Fruit fly (Drosophila melanogaster) whole organism, embryonic: ENCODE measurements around the gene Kr-h1.
A peak's percentile ranks its signal among the peaks of the same experiment; 100 is the strongest.

Experiments used
- ATbp ChIP-seq: fragments of 200-800 bp; sonication (Bioruptor generic); optimal IDR thresholded peaks from 2 replicates; lab custom pipeline; 2017; ENCODE audit warnings: missing biosample characterization, mild to moderate bottlenecking, missing genetic modification characterization, missing genetic modification reagents
- B-H1 ChIP-seq: fragments of 200-800 bp; sonication (Bioruptor generic); IDR thresholded peaks from 3 replicates; pipeline ENCODE4 v1.3.6; 2022; ENCODE audit warnings: missing biosample characterization, missing genetic modification characterization
- B-H2 ChIP-seq: fragments of 200-800 bp; sonication (Bioruptor generic); optimal IDR thresholded peaks from 2 replicates; lab custom pipeline; 2018; ENCODE audit warnings: missing biosample characterization, mild to moderate bottlenecking, missing genetic modification characterization
- BEAF-32 ChIP-seq: fragments of 200-800 bp; sonication (Bioruptor generic); optimal IDR thresholded peaks from 3 replicates; lab custom pipeline; 2017; ENCODE audit warnings: missing biosample characterization, missing genetic modification characterization, mild to moderate bottlenecking, moderate library complexity, missing genetic modification reagents
- Bteb2 ChIP-seq: fragments of 200-800 bp; sonication (Bioruptor generic); optimal IDR thresholded peaks from 2 replicates; lab custom pipeline; 2016; ENCODE audit warnings: missing biosample characterization, missing genetic modification characterization
- CG14710 ChIP-seq: fragments of 200-800 bp; sonication (Bioruptor generic); optimal IDR thresholded peaks from 3 replicates; lab custom pipeline; 2019; ENCODE audit warnings: missing biosample characterization, mild to moderate bottlenecking, missing genetic modification characterization, moderate library complexity
- CG15073 ChIP-seq: fragments of 200-800 bp; sonication (Bioruptor generic); optimal IDR thresholded peaks from 2 replicates; lab custom pipeline; 2016; ENCODE audit warnings: missing biosample characterization, missing genetic modification characterization
- CG1647 ChIP-seq: fragments of 200-800 bp; sonication (Bioruptor generic); optimal IDR thresholded peaks from 3 replicates; lab custom pipeline; 2016; ENCODE audit warnings: missing biosample characterization, missing genetic modification characterization
- CG17186 ChIP-seq: fragments of 200-800 bp; sonication (Bioruptor generic); optimal IDR thresholded peaks from 3 replicates; lab custom pipeline; 2017; ENCODE audit warnings: missing biosample characterization, missing genetic modification reagents, missing genetic modification characterization
- CG2129 ChIP-seq: fragments of 200-800 bp; sonication (Bioruptor generic); IDR thresholded peaks from 2 replicates; pipeline ENCODE4 v1.3.6; 2022; ENCODE audit warnings: missing biosample characterization, missing genetic modification characterization; ENCODE audit not compliant: partially characterized antibody
- CG2712 ChIP-seq: fragments of 200-800 bp; optimal IDR thresholded peaks from 3 replicates; lab custom pipeline; 2019; ENCODE audit warnings: missing biosample characterization, mild to moderate bottlenecking, missing genetic modification characterization, moderate library complexity
- CG32532 ChIP-seq: fragments of 200-800 bp; sonication (Bioruptor generic); IDR thresholded peaks from 2 replicates; pipeline ENCODE4 v1.3.6; 2022; ENCODE audit warnings: missing biosample characterization, missing genetic modification characterization
- CG34376 ChIP-seq: fragments of 200-800 bp; sonication (Bioruptor generic); optimal IDR thresholded peaks from 2 replicates; lab custom pipeline; 2018; ENCODE audit warnings: missing biosample characterization, mild to moderate bottlenecking, missing genetic modification characterization
- CG7372 ChIP-seq: fragments of 200-800 bp; sonication (Bioruptor generic); IDR thresholded peaks from 2 replicates; pipeline ENCODE4 v1.3.6; 2022; ENCODE audit warnings: missing biosample characterization, missing genetic modification characterization
- CG7786 ChIP-seq: fragments of 200-800 bp; sonication (Bioruptor generic); optimal IDR thresholded peaks from 2 replicates; lab custom pipeline; 2016; ENCODE audit warnings: missing biosample characterization, missing genetic modification characterization
- CG7839 ChIP-seq: fragments of 200-800 bp; sonication (Bioruptor generic); optimal IDR thresholded peaks from 3 replicates; lab custom pipeline; 2018; ENCODE audit warnings: missing biosample characterization, mild to moderate bottlenecking, missing genetic modification characterization, moderate library complexity
- CG9817 ChIP-seq: fragments of 200-800 bp; sonication (Bioruptor generic); optimal IDR thresholded peaks from 2 replicates; lab custom pipeline; 2018; ENCODE audit warnings: missing biosample characterization, mild to moderate bottlenecking, missing genetic modification characterization, moderate library complexity
- Camta ChIP-seq: fragments of 200-800 bp; sonication (Bioruptor generic); optimal IDR thresholded peaks from 2 replicates; lab custom pipeline; 2016; ENCODE audit warnings: missing biosample characterization, missing genetic modification characterization
- Dek ChIP-seq: fragments of 200-800 bp; sonication (Bioruptor generic); optimal IDR thresholded peaks from 3 replicates; lab custom pipeline; 2019; ENCODE audit warnings: missing biosample characterization, mild to moderate bottlenecking, missing genetic modification characterization, moderate library complexity
- Dp ChIP-seq: fragments of 200-800 bp; sonication (Bioruptor generic); optimal IDR thresholded peaks from 2 replicates; lab custom pipeline; 2018; ENCODE audit warnings: missing biosample characterization, mild to moderate bottlenecking, missing genetic modification characterization, moderate library complexity
- E2f2 ChIP-seq: fragments of 200-800 bp; sonication (Bioruptor generic); IDR thresholded peaks from 2 replicates; pipeline ENCODE4 v1.3.6; 2022; ENCODE audit warnings: missing biosample characterization, missing genetic modification characterization
- Eip74EF ChIP-seq, 2 experiments: fragments of 200-800 bp in 1 of 2; fragments of >200 bp in 1 of 2; sonication (Bioruptor generic) in 1 of 2; optimal IDR thresholded peaks; 2 replicates each; lab custom pipeline; 2017 to 2019; ENCODE audit warnings: missing biosample characterization in 2 of 2, missing genetic modification characterization in 2 of 2, mild to moderate bottlenecking in 1 of 2, moderate library complexity in 1 of 2
- Ets65A ChIP-seq: fragments of 200-800 bp; sonication (Bioruptor generic); peaks from one replicate; lab custom pipeline; 2016; ENCODE audit warnings: missing biosample characterization, missing genetic modification characterization
- Hand ChIP-seq: fragments of 200-800 bp; sonication (Bioruptor generic); optimal IDR thresholded peaks from 2 replicates; lab custom pipeline; 2017; ENCODE audit warnings: mild to moderate bottlenecking, missing biosample characterization, missing genetic modification reagents, missing genetic modification characterization
- HmgD ChIP-seq: fragments of 200-800 bp; sonication (Bioruptor generic); optimal IDR thresholded peaks from 3 replicates; lab custom pipeline; 2016; ENCODE audit warnings: missing biosample characterization, missing genetic modification characterization
- MESR4 ChIP-seq: fragments of 200-800 bp; sonication (Bioruptor generic); optimal IDR thresholded peaks from 2 replicates; lab custom pipeline; 2018; ENCODE audit warnings: missing biosample characterization, mild to moderate bottlenecking, missing genetic modification characterization, moderate library complexity
- Pdp1 ChIP-seq, 2 experiments: fragments of 200-800 bp; sonication (Bioruptor generic); optimal IDR thresholded peaks; 3 replicates each; lab custom pipeline; 2016; ENCODE audit warnings: missing biosample characterization in 2 of 2, missing genetic modification characterization in 2 of 2, mild to moderate bottlenecking in 1 of 2, moderate library complexity in 1 of 2
- Taf1 ChIP-seq: fragments of 200-800 bp; sonication (Bioruptor generic); IDR thresholded peaks from 2 replicates; pipeline ENCODE4 v1.3.6; 2022; ENCODE audit warnings: missing biosample characterization, missing genetic modification characterization
- ash1 ChIP-seq: fragments of 200-800 bp; sonication (Bioruptor generic); optimal IDR thresholded peaks from 2 replicates; lab custom pipeline; 2018; ENCODE audit warnings: missing biosample characterization, mild to moderate bottlenecking, missing genetic modification characterization
- bigmax ChIP-seq: fragments of 200-800 bp; sonication (Bioruptor generic); optimal IDR thresholded peaks from 2 replicates; lab custom pipeline; 2018; ENCODE audit warnings: missing biosample characterization, mild to moderate bottlenecking, missing genetic modification characterization
- cg ChIP-seq: fragments of 200-800 bp; sonication (Bioruptor generic); optimal IDR thresholded peaks from 3 replicates; lab custom pipeline; 2019; ENCODE audit warnings: missing biosample characterization, mild to moderate bottlenecking, missing genetic modification characterization, moderate library complexity
- ci ChIP-seq: fragments of 200-800 bp; sonication (Bioruptor generic); IDR thresholded peaks from 3 replicates; pipeline ENCODE4 v1.3.6; 2022; ENCODE audit warnings: missing biosample characterization, missing genetic modification characterization
- dmrt99B ChIP-seq: fragments of 200-800 bp; sonication (Bioruptor generic); optimal IDR thresholded peaks from 2 replicates; lab custom pipeline; 2018; ENCODE audit warnings: missing biosample characterization, mild to moderate bottlenecking, missing genetic modification characterization, moderate library complexity
- dpn ChIP-seq, 2 experiments: fragments of 200-800 bp; sonication (Bioruptor generic); optimal IDR thresholded peaks; 3 replicates each; lab custom pipeline; 2016; ENCODE audit warnings: missing biosample characterization in 2 of 2, missing genetic modification characterization in 2 of 2
- ewg ChIP-seq: fragments of 200-800 bp; sonication (Bioruptor generic); optimal IDR thresholded peaks from 3 replicates; lab custom pipeline; 2017; ENCODE audit warnings: mild to moderate bottlenecking, missing biosample characterization, missing genetic modification reagents, missing genetic modification characterization
- fd64A ChIP-seq: fragments of 200-800 bp; sonication (Bioruptor generic); optimal IDR thresholded peaks from 3 replicates; lab custom pipeline; 2018; ENCODE audit warnings: missing biosample characterization, mild to moderate bottlenecking, missing genetic modification characterization
- kah ChIP-seq: fragments of 200-800 bp; sonication (Bioruptor generic); optimal IDR thresholded peaks from 2 replicates; lab custom pipeline; 2018; ENCODE audit warnings: missing biosample characterization, mild to moderate bottlenecking, missing genetic modification characterization
- klu ChIP-seq: fragments of 200-800 bp; sonication (Bioruptor generic); IDR thresholded peaks from 2 replicates; pipeline ENCODE4 v1.3.6; 2022; ENCODE audit warnings: missing biosample characterization, missing genetic modification characterization
- lab ChIP-seq: fragments of 200-800 bp; sonication (Bioruptor generic); optimal IDR thresholded peaks from 3 replicates; lab custom pipeline; 2017; ENCODE audit warnings: missing biosample characterization, missing genetic modification characterization, mild to moderate bottlenecking, moderate library complexity, missing genetic modification reagents
- lilli ChIP-seq: fragments of 200-800 bp; sonication (Bioruptor generic); optimal IDR thresholded peaks from 3 replicates; lab custom pipeline; 2016; ENCODE audit warnings: missing biosample characterization, missing genetic modification characterization
- odd ChIP-seq: fragments of 200-800 bp; sonication (Bioruptor generic); optimal IDR thresholded peaks from 2 replicates; lab custom pipeline; 2017; ENCODE audit warnings: missing biosample characterization, mild to moderate bottlenecking, missing genetic modification characterization
- org-1 ChIP-seq: fragments of 200-800 bp; sonication (Bioruptor generic); optimal IDR thresholded peaks from 2 replicates; lab custom pipeline; 2017; ENCODE audit warnings: missing biosample characterization, missing genetic modification characterization
- pb ChIP-seq: fragments of 200-800 bp; sonication (Bioruptor generic); optimal IDR thresholded peaks from 3 replicates; lab custom pipeline; 2016; ENCODE audit warnings: missing biosample characterization, missing genetic modification characterization
- phol ChIP-seq: fragments of 200-800 bp; sonication (Bioruptor generic); optimal IDR thresholded peaks from 3 replicates; lab custom pipeline; 2018; ENCODE audit warnings: missing biosample characterization, mild to moderate bottlenecking, missing genetic modification characterization, moderate library complexity
- pnt ChIP-seq: fragments of 200-800 bp; sonication (Bioruptor generic); optimal IDR thresholded peaks from 3 replicates; lab custom pipeline; 2016; ENCODE audit warnings: missing biosample characterization, missing genetic modification characterization
- slou ChIP-seq: fragments of 200-800 bp; sonication (Bioruptor generic); optimal IDR thresholded peaks from 3 replicates; lab custom pipeline; 2016; ENCODE audit warnings: missing biosample characterization, missing genetic modification characterization
- sob ChIP-seq: fragments of 200-800 bp; sonication (Bioruptor generic); IDR thresholded peaks from 2 replicates; pipeline ENCODE4 v1.3.6; 2022; ENCODE audit warnings: missing biosample characterization, missing genetic modification characterization
- sr ChIP-seq: fragments of 200-800 bp; sonication (Bioruptor generic); IDR thresholded peaks from 3 replicates; pipeline ENCODE4 v1.3.6; 2022; ENCODE audit warnings: missing biosample characterization, missing genetic modification characterization
- tup ChIP-seq: fragments of 200-800 bp; sonication (Bioruptor generic); optimal IDR thresholded peaks from 2 replicates; lab custom pipeline; 2016; ENCODE audit warnings: missing biosample characterization, mild to moderate bottlenecking, missing genetic modification characterization, moderate library complexity
- vnd ChIP-seq: fragments of 200-800 bp; sonication (Bioruptor generic); IDR thresholded peaks from 3 replicates; pipeline ENCODE4 v1.3.6; 2022; ENCODE audit warnings: missing biosample characterization, missing genetic modification characterization; ENCODE audit not compliant: partially characterized antibody

Gene Kr-h1

dm6 chr2L:6065823-6066222 is 16.6 kb upstream of the Kr-h1 start, which contains the start of the genes Fbw5 and CG9147 (continued):
- TF ChIP-seq CG1647 (peak; percentile 99), pb (GFP tag; lab: Kevin White, UChicago) (peak; percentile 99), ATbp (GFP tag; lab: Kevin White, UChicago) (peak; percentile 100), sr (GFP tag; lab: Robert Waterston, UW) (peak; percentile 98), CG15073 (peak; percentile 92), CG9817 (peak; percentile 99), phol (tag; lab: Kevin White, UChicago) (peak; percentile 98), slou (GFP tag; lab: Kevin White, UChicago) (peak; percentile 99), Dek (tag; lab: Kevin White, UChicago) (peak; percentile 100), Pdp1 (GFP tag; optimal IDR thresholded peaks at IDR 0.05; lab: Kevin White, UChicago) (peak; percentile 99 to 100), klu (GFP tag; lab: Robert Waterston, UW) (peak; percentile 99), CG2129 (GFP tag; lab: Robert Waterston, UW) (no peak), CG7839 (peak; percentile 100), ci (GFP tag; lab: Robert Waterston, UW) (peak; percentile 100), tup (peak; percentile 99), CG2712 (tag; lab: Kevin White, UChicago) (peak; percentile 99), B-H2 (GFP tag; lab: Kevin White, UChicago) (peak; percentile 95), odd (GFP tag; lab: Kevin White, UChicago) (peak; percentile 99), ewg (GFP tag; lab: Kevin White, UChicago) (peak; percentile 99), lab (peak; percentile 99), Hand (GFP tag; lab: Kevin White, UChicago) (peak; percentile 99), CG7372 (GFP tag; lab: Robert Waterston, UW) (peak; percentile 99), org-1 (GFP tag; lab: Kevin White, UChicago) (peak; percentile 99), CG7786 (GFP tag; lab: Kevin White, UChicago) (peak; percentile 99), BEAF-32 (GFP tag; lab: Kevin White, UChicago) (peak; percentile 61), dpn (GFP tag; optimal IDR thresholded peaks at IDR 0.05; lab: Kevin White, UChicago) (peak; percentile 100), HmgD (peak; percentile 99), ash1 (GFP tag; lab: Kevin White, UChicago) (peak; percentile 97), Camta (peak; percentile 100), CG14710 (tag; lab: Kevin White, UChicago) (peak; percentile 98), kah (GFP tag; lab: Kevin White, UChicago) (peak; percentile 98), E2f2 (GFP tag; lab: Robert Waterston, UW) (peak; percentile 95), pnt (peak; percentile 99), lilli (peak; percentile 100), cg (GFP tag; lab: Kevin White, UChicago) (peak; percentile 11), sob (GFP tag; lab: Robert Waterston, UW) (peak; percentile 100), CG32532 (GFP tag; lab: Robert Waterston, UW) (peak; percentile 99), MESR4 (GFP tag; lab: Kevin White, UChicago) (peak; percentile 98), Dp (GFP tag; lab: Kevin White, UChicago) (peak; percentile 62), B-H1 (GFP tag; lab: Robert Waterston, UW) (peak; percentile 99), CG17186 (GFP tag; lab: Kevin White, UChicago) (peak; percentile 93), bigmax (peak; percentile 81), Taf1 (GFP tag; lab: Robert Waterston, UW) (peak; percentile 99), Ets65A (GFP tag; lab: Kevin White, UChicago) (peak; percentile 100), dmrt99B (tag; lab: Kevin White, UChicago) (peak; percentile 100), Eip74EF (GFP tag; optimal IDR thresholded peaks at IDR 0.05; lab: Kevin White, UChicago) (peak in 1 of 2 experiments; percentile 100), CG34376 (peak; percentile 99), Bteb2 (GFP tag; lab: Kevin White, UChicago) (peak; percentile 99), fd64A (GFP tag; lab: Kevin White, UChicago) (peak; percentile 97), vnd (GFP tag; lab: Robert Waterston, UW) (no peak; the same call in 2 of the 3 replicates)
